Worm (Caenorhabditis elegans) whole organism, early embryonic: ENCODE data around the gene Y17G7B.20.

Experiments used
- B0310.2 ChIP-seq: sonication (generic microtip); optimal IDR thresholded peaks from 2 replicates; lab custom pipeline; 2016; ENCODE audit warnings: mild to moderate bottlenecking, missing genetic modification characterization, missing compliant biosample characterization
- F13C5.2 ChIP-seq: sonication (generic microtip); optimal IDR thresholded peaks from 2 replicates; lab custom pipeline; 2017; ENCODE audit warnings: mild to moderate bottlenecking, missing genetic modification characterization, inconsistent platforms, missing compliant biosample characterization
- aly-1 ChIP-seq: sonication (generic microtip); optimal IDR thresholded peaks from 2 replicates; lab custom pipeline; 2016; ENCODE audit warnings: missing genetic modification characterization, missing compliant biosample characterization
- ama-1 ChIP-seq: fragments of 150-350 bp; optimal IDR thresholded peaks from 2 replicates; lab custom pipeline; 2014
- ceh-13 ChIP-seq: fragments of 200-800 bp; sonication (Bioruptor generic); optimal IDR thresholded peaks from 2 replicates; lab custom pipeline; 2018; ENCODE audit warnings: mild to moderate bottlenecking, missing genetic modification characterization, missing compliant biosample characterization
- ceh-36 ChIP-seq: sonication (generic microtip); optimal IDR thresholded peaks from 2 replicates; lab custom pipeline; 2016; ENCODE audit warnings: missing genetic modification characterization, inconsistent platforms, missing compliant biosample characterization
- ets-7 ChIP-seq: sonication (generic microtip); optimal IDR thresholded peaks from 2 replicates; lab custom pipeline; 2016; ENCODE audit warnings: missing genotype, missing genetic modification characterization, missing compliant biosample characterization
- flt-1 ChIP-seq: fragments of 200-800 bp; sonication (Bioruptor generic); IDR thresholded peaks from 2 replicates; pipeline ENCODE4 v1.3.6; 2022; ENCODE audit warnings: missing genetic modification characterization, missing compliant biosample characterization
- hmbx-1 ChIP-seq: sonication (generic microtip); optimal IDR thresholded peaks from 2 replicates; lab custom pipeline; 2016; ENCODE audit warnings: mild to moderate bottlenecking, missing genetic modification characterization, missing compliant biosample characterization
- hmg-4 ChIP-seq: fragments of 200-800 bp; sonication (Bioruptor generic); optimal IDR thresholded peaks from 2 replicates; lab custom pipeline; 2018; ENCODE audit warnings: mild to moderate bottlenecking, missing genetic modification characterization, missing compliant biosample characterization
- hnd-1 ChIP-seq: sonication (generic microtip); optimal IDR thresholded peaks from 2 replicates; lab custom pipeline; 2016; ENCODE audit warnings: missing genetic modification characterization, missing compliant biosample characterization
- pes-1 ChIP-seq: fragments of 200-800 bp; sonication (Bioruptor generic); IDR thresholded peaks from 2 replicates; pipeline ENCODE4 v1.3.6; 2022; ENCODE audit warnings: missing genetic modification reagents, missing genetic modification characterization, missing compliant biosample characterization
- scrt-1 ChIP-seq: fragments of 200-800 bp; sonication (Bioruptor generic); IDR thresholded peaks from 2 replicates; pipeline ENCODE4 v1.3.6; 2022; ENCODE audit warnings: missing genetic modification characterization, missing compliant biosample characterization
- sea-1 ChIP-seq: fragments of 200-800 bp; sonication (Bioruptor generic); conservative IDR thresholded peaks from 2 replicates; pipeline ENCODE4 v1.3.6; 2022; ENCODE audit warnings: missing genetic modification characterization, missing compliant biosample characterization
- tbx-11 ChIP-seq: fragments of 200-800 bp; sonication (Bioruptor generic); IDR thresholded peaks from 2 replicates; pipeline ENCODE4 v1.3.6; 2022; ENCODE audit warnings: missing genetic modification characterization, missing compliant biosample characterization
- tbx-37 ChIP-seq: fragments of 200-800 bp; sonication (Bioruptor generic); conservative IDR thresholded peaks from 2 replicates; pipeline ENCODE4 v1.3.6; 2022; ENCODE audit warnings: missing genetic modification reagents, missing genetic modification characterization, missing compliant biosample characterization
- tra-4 ChIP-seq: sonication (generic microtip); optimal IDR thresholded peaks from 2 replicates; lab custom pipeline; 2017; ENCODE audit warnings: missing genetic modification characterization, missing compliant biosample characterization

The Y17G7B.20 gene

DNA sequence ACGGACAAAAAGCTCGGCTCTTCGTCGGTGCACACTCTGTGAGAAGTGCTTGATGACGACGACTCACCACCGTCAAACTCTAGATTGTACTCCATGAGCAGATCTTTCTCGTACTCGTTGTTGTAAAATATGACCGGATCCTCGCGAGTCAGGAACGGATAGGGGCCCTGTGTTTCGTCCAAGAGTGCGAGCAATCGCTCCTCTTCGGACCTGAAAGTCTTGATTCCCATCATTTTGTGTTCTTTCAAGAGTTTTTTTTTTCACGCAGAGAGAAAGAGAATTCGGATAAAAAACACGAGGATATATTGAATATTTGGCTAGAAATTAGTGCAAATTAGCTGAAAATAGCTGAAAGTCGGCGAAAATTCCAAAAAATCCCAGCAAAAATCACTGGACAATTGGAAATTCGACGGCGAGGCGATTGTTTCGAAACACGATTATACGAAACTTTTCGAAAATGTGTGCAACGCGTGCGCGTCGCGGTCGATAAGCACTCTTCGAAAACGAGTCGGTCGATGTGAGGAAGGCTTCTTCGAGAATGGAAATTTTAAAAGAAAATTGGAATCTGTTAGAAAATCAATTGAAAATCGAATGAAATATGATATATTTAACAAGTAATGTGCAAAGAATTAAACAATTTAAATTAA, at the start of gene Y17G7B.20, which contains the start of gene ash-2:
Y17G7B.20 (minus strand) TSS at position 396 of the 647 bp plus-strand sequence.
ash-2 (plus strand) TSS at position 390 of the 647 bp plus-strand sequence.
- no peak for TF ChIP-seq ceh-36 (tag; lab: Kevin White, UChicago)
- TF ChIP-seq hmbx-1 (tag; lab: Kevin White, UChicago), result no peak
- no peak for TF ChIP-seq tbx-11 (GFP tag; lab: Robert Waterston, UW)
- TF ChIP-seq scrt-1 (GFP tag; lab: Robert Waterston, UW), result no peak
- TF ChIP-seq ama-1 (lab: Kevin White, UChicago), result peak; percentile 72
- TF ChIP-seq hmg-4 (GFP tag; lab: Kevin White, UChicago), result peak; percentile 58
- TF ChIP-seq aly-1 (tag; lab: Kevin White, UChicago), result no peak
- TF ChIP-seq F13C5.2 (tag; lab: Kevin White, UChicago), result peak; percentile 74
- TF ChIP-seq pes-1 (GFP tag; lab: Robert Waterston, UW), result no peak
- no peak for TF ChIP-seq sea-1 (GFP tag; lab: Robert Waterston, UW)
- no peak for TF ChIP-seq ceh-13
- no peak for TF ChIP-seq ets-7

DNA sequence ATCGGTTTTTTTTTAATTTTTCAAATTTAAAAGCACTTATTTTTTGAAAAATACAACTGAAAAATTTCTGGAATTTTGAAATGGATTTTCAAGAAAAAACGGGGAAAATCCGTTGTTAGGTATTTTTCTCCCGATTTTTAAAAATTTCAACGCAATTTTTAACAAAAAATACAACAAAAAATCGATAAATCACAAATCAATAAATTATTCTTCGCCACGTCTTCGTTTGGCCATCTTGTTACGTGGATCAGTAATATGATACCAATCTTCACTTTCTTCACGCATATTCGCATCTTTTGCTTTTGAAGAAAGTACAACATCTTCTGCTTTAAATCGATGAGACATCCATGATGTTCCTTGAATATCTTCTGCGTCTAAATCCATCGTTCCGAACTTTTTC, 49.1 kb upstream of the Y17G7B.20 start:
- TF ChIP-seq flt-1 (no peak), hnd-1 (tag; lab: Kevin White, UChicago) (no peak), ceh-13 (no peak), tbx-11 (GFP tag; lab: Robert Waterston, UW) (no peak), B0310.2 (tag; lab: Kevin White, UChicago) (no peak), aly-1 (tag; lab: Kevin White, UChicago) (no peak), hmg-4 (GFP tag; lab: Kevin White, UChicago) (no peak), ama-1 (lab: Kevin White, UChicago) (no peak), ets-7 (no peak), F13C5.2 (tag; lab: Kevin White, UChicago) (no peak), scrt-1 (GFP tag; lab: Robert Waterston, UW) (no peak), tra-4 (tag; lab: Kevin White, UChicago) (no peak), hmbx-1 (tag; lab: Kevin White, UChicago) (no peak), pes-1 (GFP tag; lab: Robert Waterston, UW) (no peak), ceh-36 (tag; lab: Kevin White, UChicago) (no peak), tbx-37 (GFP tag; lab: Robert Waterston, UW) (no peak), sea-1 (GFP tag; lab: Robert Waterston, UW) (no peak)

DNA sequence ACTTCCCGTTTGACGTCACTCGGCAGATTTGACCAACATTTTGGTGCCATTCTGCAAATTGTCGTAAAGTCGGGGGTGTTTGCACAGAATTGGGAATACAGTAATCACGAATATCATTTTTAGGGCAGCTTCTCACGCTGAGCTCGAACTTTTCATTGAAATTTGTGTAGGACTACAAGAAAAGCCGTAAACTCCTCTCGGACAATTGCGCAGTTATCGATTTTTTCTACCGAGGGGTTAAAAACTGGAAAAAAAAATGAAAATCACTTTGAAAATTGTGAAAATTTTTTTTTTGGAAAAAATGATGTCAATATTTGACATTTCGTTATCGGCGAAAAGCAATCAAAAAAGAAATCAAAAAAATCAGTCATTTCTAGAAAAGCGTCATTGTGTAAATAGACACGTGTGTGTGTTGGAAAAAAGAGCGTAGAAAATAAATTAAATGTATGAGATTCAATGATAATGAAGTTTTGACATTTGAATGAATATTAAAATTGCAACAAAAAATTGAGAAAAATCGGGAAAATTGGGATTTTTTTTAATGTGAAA, 48.1 kb upstream of the Y17G7B.20 start, which contains the start of gene Y17G7B.8:
Y17G7B.8 (minus strand) TSS at position 51 of the 549 bp plus-strand sequence.
- no peak for TF ChIP-seq sea-1 (GFP tag; lab: Robert Waterston, UW)
- TF ChIP-seq B0310.2 (tag; lab: Kevin White, UChicago), result no peak
- TF ChIP-seq hnd-1 (tag; lab: Kevin White, UChicago), result no peak
- TF ChIP-seq F13C5.2 (tag; lab: Kevin White, UChicago), result no peak
- no peak for TF ChIP-seq ceh-36 (tag; lab: Kevin White, UChicago)
- no peak for TF ChIP-seq hmbx-1 (tag; lab: Kevin White, UChicago)
- TF ChIP-seq ceh-13, result no peak
- TF ChIP-seq ama-1 (lab: Kevin White, UChicago), result no peak
- TF ChIP-seq tbx-11 (GFP tag; lab: Robert Waterston, UW), result no peak
- no peak for TF ChIP-seq scrt-1 (GFP tag; lab: Robert Waterston, UW)
- no peak for TF ChIP-seq hmg-4 (GFP tag; lab: Kevin White, UChicago)
- TF ChIP-seq tra-4 (tag; lab: Kevin White, UChicago), result no peak
- TF ChIP-seq ets-7, result no peak
- no peak for TF ChIP-seq aly-1 (tag; lab: Kevin White, UChicago)
- no peak for TF ChIP-seq pes-1 (GFP tag; lab: Robert Waterston, UW)
- TF ChIP-seq flt-1, result no peak
- TF ChIP-seq tbx-37 (GFP tag; lab: Robert Waterston, UW), result no peak

DNA sequence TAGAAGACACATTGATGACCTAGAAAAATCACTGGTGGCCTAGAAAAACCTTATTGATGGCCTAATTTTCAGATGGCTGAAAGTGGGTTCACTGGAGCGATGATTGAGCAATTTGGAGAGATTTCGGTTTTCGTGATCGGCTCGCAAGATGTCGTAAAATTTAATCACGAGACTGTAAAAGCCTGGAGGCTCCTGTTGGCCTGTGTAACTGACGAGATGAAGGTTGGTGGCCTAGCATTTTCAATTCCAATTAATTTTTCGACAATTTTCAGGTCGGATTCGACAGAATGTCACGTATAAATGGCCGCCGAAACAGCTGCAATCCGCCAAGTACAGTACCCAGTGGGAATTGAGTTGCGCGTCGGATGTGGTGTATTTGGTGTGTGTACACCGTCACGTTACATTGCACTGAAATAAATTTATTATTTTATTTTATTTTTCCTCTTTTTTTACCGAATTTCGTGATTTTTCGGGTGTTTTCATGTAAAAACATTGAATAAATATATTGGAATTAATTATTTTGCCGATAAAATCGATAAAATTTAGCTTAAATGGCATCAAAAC, 43.8 kb upstream of the Y17G7B.20 start, which contains the start of gene Y17G7B.12:
Y17G7B.12 (plus strand) TSS at position 547 of the 564 bp plus-strand sequence.
- no peak for TF ChIP-seq pes-1 (GFP tag; lab: Robert Waterston, UW)
- TF ChIP-seq F13C5.2 (tag; lab: Kevin White, UChicago), result peak; percentile 22

DNA sequence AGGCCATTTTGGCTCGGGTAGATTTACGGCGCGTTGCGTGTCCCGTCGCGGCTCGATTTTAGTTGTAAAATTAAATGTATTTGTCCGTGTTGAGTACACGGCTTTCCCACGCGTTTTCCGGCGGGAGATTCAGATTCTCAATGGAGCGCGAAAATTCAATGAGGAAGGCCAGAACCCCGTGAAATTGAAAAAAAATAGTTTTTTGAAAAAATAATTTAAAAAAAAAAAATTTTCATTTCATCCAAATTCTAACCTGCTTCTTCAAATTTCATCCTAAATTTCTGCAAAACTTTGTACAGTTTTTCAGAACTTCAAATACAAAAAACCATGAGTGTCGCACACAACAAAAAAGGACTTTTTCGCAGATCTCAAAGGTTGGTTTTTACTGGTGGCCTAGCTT, 29.1 kb upstream of the Y17G7B.20 start, which contains the start of gene glb-29:
glb-29 (plus strand) TSS at position 301 of the 400 bp plus-strand sequence.
- TF ChIP-seq pes-1 (GFP tag; lab: Robert Waterston, UW), result no peak
- no peak for TF ChIP-seq hmbx-1 (tag; lab: Kevin White, UChicago)

DNA sequence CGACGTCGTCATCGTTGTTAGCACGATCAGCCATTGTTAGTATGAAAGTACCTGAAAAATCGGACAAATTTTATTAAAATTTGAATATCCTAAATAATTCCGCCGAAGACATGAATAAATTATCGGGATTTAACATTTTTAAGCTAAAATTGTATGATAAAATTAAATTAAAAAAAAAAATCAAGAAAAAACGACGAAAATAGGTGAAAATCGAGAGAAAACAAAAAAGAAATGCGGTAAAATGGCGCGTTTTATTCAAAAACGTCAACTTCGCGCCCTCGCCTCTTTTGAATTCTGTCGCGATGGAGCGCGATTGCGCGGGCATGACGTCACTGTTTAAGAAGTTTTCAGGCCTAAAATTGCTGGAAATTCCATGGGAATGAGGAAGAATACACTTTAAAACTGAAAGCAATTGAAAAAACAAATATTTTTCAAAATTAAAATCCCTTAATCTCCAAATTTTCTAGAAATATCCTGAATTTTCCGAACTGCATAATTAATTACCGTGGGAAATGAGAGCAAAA, 27.0 kb upstream of the Y17G7B.20 start, which contains the start of gene mcm-2:
mcm-2 (minus strand) TSS at position 51 of the 524 bp plus-strand sequence.
- TF ChIP-seq ceh-36 (tag; lab: Kevin White, UChicago) (no peak), hmg-4 (GFP tag; lab: Kevin White, UChicago) (no peak), B0310.2 (tag; lab: Kevin White, UChicago) (no peak), sea-1 (GFP tag; lab: Robert Waterston, UW) (no peak), pes-1 (GFP tag; lab: Robert Waterston, UW) (no peak), F13C5.2 (tag; lab: Kevin White, UChicago) (no peak), tra-4 (tag; lab: Kevin White, UChicago) (no peak), flt-1 (no peak), scrt-1 (GFP tag; lab: Robert Waterston, UW) (no peak), hmbx-1 (tag; lab: Kevin White, UChicago) (no peak), hnd-1 (tag; lab: Kevin White, UChicago) (no peak), ets-7 (no peak), tbx-11 (GFP tag; lab: Robert Waterston, UW) (no peak)
